Fruit fly (Drosophila melanogaster): Measurements from ENCODE around the gene CG17361.

- TF ChIP-seq CG8478 (optimal IDR thresholded peaks at IDR 0.05) (no peak), CTCF (optimal IDR thresholded peaks at IDR 0.05) (no peak)
These were observed 32.1 kb upstream of the CG17361 start, which contains the start of the genes Meics, Nxf3 and ssp2 for dm6 chr3L:13964635-13965501.
